Fruit fly (Drosophila melanogaster) whole organism, embryonic: ENCODE results near the gene ball.
A peak's percentile ranks its signal among the peaks of the same experiment; 100 is the strongest.

ENCODE experiments used
- ATbp ChIP-seq: fragments of 200-800 bp; sonication (Bioruptor generic); optimal IDR thresholded peaks from 2 replicates; lab custom pipeline; 2017; ENCODE audit warnings: missing biosample characterization, mild to moderate bottlenecking, missing genetic modification characterization, missing genetic modification reagents
- CG12071 ChIP-seq: fragments of 200-800 bp; sonication (Bioruptor generic); optimal IDR thresholded peaks from 3 replicates; lab custom pipeline; 2018; ENCODE audit warnings: missing biosample characterization, mild to moderate bottlenecking, missing genetic modification characterization
- CG13296 ChIP-seq: fragments of 200-800 bp; sonication (Bioruptor generic); optimal IDR thresholded peaks from 3 replicates; lab custom pipeline; 2018; ENCODE audit warnings: missing biosample characterization, mild to moderate bottlenecking, missing genetic modification characterization
- CG15073 ChIP-seq: fragments of 200-800 bp; sonication (Bioruptor generic); optimal IDR thresholded peaks from 2 replicates; lab custom pipeline; 2016; ENCODE audit warnings: missing biosample characterization, missing genetic modification characterization
- CG16815 ChIP-seq: fragments of 200-800 bp; sonication (Bioruptor generic); optimal IDR thresholded peaks from 3 replicates; lab custom pipeline; 2017; ENCODE audit warnings: missing biosample characterization, mild to moderate bottlenecking, missing genetic modification characterization
- CG17802 ChIP-seq: fragments of 200-800 bp; sonication (Bioruptor generic); optimal IDR thresholded peaks from 2 replicates; lab custom pipeline; 2018; ENCODE audit warnings: missing biosample characterization, mild to moderate bottlenecking, missing genetic modification characterization, moderate library complexity
- CG17829 ChIP-seq: fragments of 200-800 bp; optimal IDR thresholded peaks from 2 replicates; lab custom pipeline; 2019; ENCODE audit warnings: missing biosample characterization, mild to moderate bottlenecking, missing genetic modification characterization, moderate library complexity
- CG17912 ChIP-seq: fragments of 200-800 bp; sonication (Bioruptor generic); optimal IDR thresholded peaks from 2 replicates; lab custom pipeline; 2018; ENCODE audit warnings: missing biosample characterization, mild to moderate bottlenecking, missing genetic modification characterization
- CG18619 ChIP-seq: fragments of 200-800 bp; sonication (Bioruptor generic); optimal IDR thresholded peaks from 3 replicates; lab custom pipeline; 2017; ENCODE audit warnings: missing biosample characterization, mild to moderate bottlenecking, missing genetic modification characterization
- CG3065 ChIP-seq: fragments of 200-800 bp; sonication (Bioruptor generic); optimal IDR thresholded peaks from 2 replicates; lab custom pipeline; 2016; ENCODE audit warnings: missing biosample characterization, missing genetic modification characterization
- CG34224 ChIP-seq: fragments of 200-800 bp; sonication (Bioruptor generic); IDR thresholded peaks from 3 replicates; pipeline ENCODE4 v1.3.6; 2022; ENCODE audit warnings: missing biosample characterization, missing genetic modification characterization; ENCODE audit not compliant: partially characterized antibody
- CG4328 ChIP-seq: fragments of 200-800 bp; sonication (Bioruptor generic); optimal IDR thresholded peaks from 3 replicates; lab custom pipeline; 2017; ENCODE audit warnings: missing biosample characterization, missing genetic modification reagents, missing genetic modification characterization
- CG4730 ChIP-seq: fragments of 200-800 bp; sonication (Bioruptor generic); IDR thresholded peaks from 2 replicates; pipeline ENCODE4 v1.3.6; 2022; ENCODE audit warnings: missing biosample characterization, missing genetic modification characterization
- CG7372 ChIP-seq: fragments of 200-800 bp; sonication (Bioruptor generic); IDR thresholded peaks from 2 replicates; pipeline ENCODE4 v1.3.6; 2022; ENCODE audit warnings: missing biosample characterization, missing genetic modification characterization
- CHES-1-like ChIP-seq: fragments of 200-800 bp; sonication (Bioruptor generic); optimal IDR thresholded peaks from 2 replicates; lab custom pipeline; 2016; ENCODE audit warnings: missing biosample characterization, missing genetic modification characterization
- Dip3 ChIP-seq: fragments of 200-800 bp; sonication (Bioruptor generic); optimal IDR thresholded peaks from 3 replicates; lab custom pipeline; 2016; ENCODE audit warnings: missing biosample characterization, missing genetic modification characterization
- E2f2 ChIP-seq: fragments of 200-800 bp; sonication (Bioruptor generic); IDR thresholded peaks from 2 replicates; pipeline ENCODE4 v1.3.6; 2022; ENCODE audit warnings: missing biosample characterization, missing genetic modification characterization
- Fer1 ChIP-seq: fragments of 200-800 bp; sonication (Bioruptor generic); optimal IDR thresholded peaks from 2 replicates; lab custom pipeline; 2017; ENCODE audit warnings: missing biosample characterization, mild to moderate bottlenecking, missing genetic modification characterization
- Fer3 ChIP-seq: fragments of 200-800 bp; sonication (Bioruptor generic); optimal IDR thresholded peaks from 2 replicates; lab custom pipeline; 2018; ENCODE audit warnings: missing biosample characterization, mild to moderate bottlenecking, missing genetic modification characterization, moderate library complexity
- Lpt ChIP-seq: fragments of >200 bp; optimal IDR thresholded peaks from 2 replicates; lab custom pipeline; 2018; ENCODE audit warnings: missing biosample characterization, missing genetic modification characterization
- Oaz ChIP-seq: fragments of 200-800 bp; sonication (Bioruptor generic); IDR thresholded peaks from 2 replicates; pipeline ENCODE4 v1.3.6; 2022; ENCODE audit warnings: missing biosample characterization, missing genetic modification characterization
- Optix ChIP-seq: fragments of 200-800 bp; sonication (Bioruptor generic); IDR thresholded peaks from 3 replicates; pipeline ENCODE4 v1.3.6; 2022; ENCODE audit warnings: missing biosample characterization, missing genetic modification characterization
- PHDP ChIP-seq: fragments of 200-800 bp; sonication (Bioruptor generic); optimal IDR thresholded peaks from 3 replicates; lab custom pipeline; 2018; ENCODE audit warnings: missing biosample characterization, mild to moderate bottlenecking, missing genetic modification characterization, moderate library complexity
- abd-A ChIP-seq: fragments of 200-800 bp; sonication (Bioruptor generic); optimal IDR thresholded peaks from 3 replicates; lab custom pipeline; 2019; ENCODE audit warnings: missing biosample characterization, mild to moderate bottlenecking, missing genetic modification characterization, moderate library complexity
- aop ChIP-seq: fragments of 200-800 bp; sonication (Bioruptor generic); IDR thresholded peaks from 2 replicates; pipeline ENCODE4 v1.3.6; 2022; ENCODE audit warnings: missing biosample characterization, missing genetic modification characterization
- ap ChIP-seq: fragments of 200-800 bp; sonication (Bioruptor generic); IDR thresholded peaks from 2 replicates; pipeline ENCODE4 v1.3.6; 2022; ENCODE audit warnings: missing biosample characterization, missing genetic modification characterization
- ara ChIP-seq: fragments of 200-800 bp; sonication (Bioruptor generic); IDR thresholded peaks from 2 replicates; pipeline ENCODE4 v1.3.6; 2022; ENCODE audit warnings: missing biosample characterization, missing genetic modification characterization
- bigmax ChIP-seq: fragments of 200-800 bp; sonication (Bioruptor generic); optimal IDR thresholded peaks from 2 replicates; lab custom pipeline; 2018; ENCODE audit warnings: missing biosample characterization, mild to moderate bottlenecking, missing genetic modification characterization
- br ChIP-seq: fragments of >200 bp; optimal IDR thresholded peaks from 2 replicates; lab custom pipeline; 2017
- bsh ChIP-seq, 2 experiments: fragments of 200-800 bp; sonication (Bioruptor generic); optimal IDR thresholded peaks; 2 replicates each; lab custom pipeline; 2017 to 2018; ENCODE audit warnings: mild to moderate bottlenecking in 2 of 2, missing biosample characterization in 2 of 2, missing genetic modification characterization in 2 of 2, moderate library complexity in 1 of 2
- btn ChIP-seq: fragments of 200-800 bp; sonication (Bioruptor generic); optimal IDR thresholded peaks from 2 replicates; lab custom pipeline; 2016; ENCODE audit warnings: missing biosample characterization, missing genetic modification characterization
- caup ChIP-seq: fragments of 200-800 bp; sonication (Bioruptor generic); optimal IDR thresholded peaks from 3 replicates; lab custom pipeline; 2017; ENCODE audit warnings: missing biosample characterization, mild to moderate bottlenecking, missing genetic modification characterization, moderate library complexity; ENCODE audit not compliant: severe bottlenecking
- ci ChIP-seq: fragments of 200-800 bp; sonication (Bioruptor generic); IDR thresholded peaks from 3 replicates; pipeline ENCODE4 v1.3.6; 2022; ENCODE audit warnings: missing biosample characterization, missing genetic modification characterization
- dimm ChIP-seq: fragments of 200-800 bp; sonication (Bioruptor generic); IDR thresholded peaks from 2 replicates; pipeline ENCODE4 v1.3.6; 2022; ENCODE audit warnings: missing biosample characterization, missing genetic modification characterization
- dmrt99B ChIP-seq: fragments of 200-800 bp; sonication (Bioruptor generic); optimal IDR thresholded peaks from 2 replicates; lab custom pipeline; 2018; ENCODE audit warnings: missing biosample characterization, mild to moderate bottlenecking, missing genetic modification characterization, moderate library complexity
- exex ChIP-seq: fragments of 200-800 bp; sonication (Bioruptor generic); optimal IDR thresholded peaks from 4 replicates; lab custom pipeline; 2018; ENCODE audit warnings: missing biosample characterization, mild to moderate bottlenecking, missing genetic modification characterization, moderate library complexity
- gcm ChIP-seq: fragments of 200-800 bp; sonication (Bioruptor generic); optimal IDR thresholded peaks from 2 replicates; lab custom pipeline; 2019; ENCODE audit warnings: missing biosample characterization, mild to moderate bottlenecking, missing genetic modification characterization, moderate library complexity
- gsb ChIP-seq: fragments of 200-800 bp; sonication (Bioruptor generic); IDR thresholded peaks from 2 replicates; pipeline ENCODE4 v1.3.6; 2022; ENCODE audit warnings: missing biosample characterization, missing genetic modification characterization
- hbn ChIP-seq: fragments of 200-800 bp; sonication (Bioruptor generic); IDR thresholded peaks from 2 replicates; pipeline ENCODE4 v1.3.6; 2022; ENCODE audit warnings: missing biosample characterization, missing genetic modification characterization; ENCODE audit not compliant: partially characterized antibody
- jigr1 ChIP-seq: fragments of 200-800 bp; sonication (Bioruptor generic); IDR thresholded peaks from 3 replicates; pipeline ENCODE4 v1.3.6; 2022; ENCODE audit warnings: missing biosample characterization, missing genetic modification characterization
- jumu ChIP-seq: fragments of 200-800 bp; sonication (Bioruptor generic); optimal IDR thresholded peaks from 3 replicates; lab custom pipeline; 2016; ENCODE audit warnings: missing biosample characterization, missing genetic modification characterization
- nom ChIP-seq: fragments of 200-800 bp; sonication (Bioruptor generic); optimal IDR thresholded peaks from 2 replicates; lab custom pipeline; 2017; ENCODE audit warnings: missing biosample characterization, missing genetic modification characterization, mild to moderate bottlenecking, moderate library complexity, missing genetic modification reagents
- psq ChIP-seq: fragments of 200-800 bp; sonication (Bioruptor generic); optimal IDR thresholded peaks from 2 replicates; lab custom pipeline; 2017; ENCODE audit warnings: missing biosample characterization, missing genetic modification characterization
- pzg ChIP-seq: fragments of 200-800 bp; sonication (Bioruptor generic); optimal IDR thresholded peaks from 3 replicates; lab custom pipeline; 2018; ENCODE audit warnings: missing biosample characterization, mild to moderate bottlenecking, missing genetic modification characterization, moderate library complexity
- schlank ChIP-seq: fragments of 200-800 bp; sonication (Bioruptor generic); optimal IDR thresholded peaks from 2 replicates; lab custom pipeline; 2018; ENCODE audit warnings: missing biosample characterization, mild to moderate bottlenecking, missing genetic modification characterization
- sisA ChIP-seq: fragments of 200-800 bp; sonication (Bioruptor generic); IDR thresholded peaks from 2 replicates; pipeline ENCODE4 v1.3.6; 2022; ENCODE audit warnings: missing biosample characterization, missing genetic modification characterization
- so ChIP-seq: fragments of 200-800 bp; sonication (Bioruptor generic); IDR thresholded peaks from 3 replicates; pipeline ENCODE4 v1.3.6; 2022; ENCODE audit warnings: missing biosample characterization, missing genetic modification characterization
- sob ChIP-seq: fragments of 200-800 bp; sonication (Bioruptor generic); IDR thresholded peaks from 2 replicates; pipeline ENCODE4 v1.3.6; 2022; ENCODE audit warnings: missing biosample characterization, missing genetic modification characterization
- tio ChIP-seq: fragments of 200-800 bp; sonication (Bioruptor generic); optimal IDR thresholded peaks from 2 replicates; lab custom pipeline; 2017; ENCODE audit warnings: missing biosample characterization, missing genetic modification characterization, inconsistent platforms
- tna ChIP-seq: fragments of 200-800 bp; sonication (Bioruptor generic); IDR thresholded peaks from 2 replicates; pipeline ENCODE4 v1.3.6; 2022; ENCODE audit warnings: missing biosample characterization, missing genetic modification characterization; ENCODE audit not compliant: partially characterized antibody
- z ChIP-seq: fragments of 200-800 bp; sonication (Bioruptor generic); IDR thresholded peaks from 3 replicates; pipeline ENCODE4 v1.3.6; 2022; ENCODE audit warnings: missing biosample characterization, missing genetic modification characterization

ball gene

DNA sequence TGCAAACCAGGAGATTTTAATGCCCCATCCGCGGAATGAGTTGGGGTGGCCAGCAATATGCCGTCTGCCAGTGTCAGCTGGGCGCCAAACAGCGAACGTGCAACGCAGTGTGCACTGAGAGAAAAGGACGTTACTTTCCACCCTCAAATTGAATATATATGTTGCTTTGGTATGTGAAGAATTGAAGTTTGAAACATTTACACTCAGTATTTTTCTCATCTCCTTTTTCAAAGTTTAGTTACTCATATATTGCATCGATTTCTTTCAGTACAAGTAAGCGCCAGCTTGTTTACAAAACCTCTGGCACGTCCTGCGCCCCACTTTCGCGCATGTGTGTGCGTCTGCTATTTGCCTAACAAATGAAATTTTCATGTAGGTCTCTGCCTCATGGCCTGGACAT, 7.4 kb downstream of the ball start (continued):
- 0 out of 2 replicates have a peak, but pooled peaks have one; percentile 50 for TF ChIP-seq CG4730
- TF ChIP-seq E2f2 (GFP tag; lab: Robert Waterston, UW), result peak; percentile 16; the same call in 1 of the 2 replicates
- no peak for TF ChIP-seq exex (tag; lab: Kevin White, UChicago)
- TF ChIP-seq CG7372 (GFP tag; lab: Robert Waterston, UW), result peak; percentile 46; the same call in 1 of the 2 replicates
- TF ChIP-seq caup (GFP tag; lab: Kevin White, UChicago), result peak; percentile 38
- TF ChIP-seq CHES-1-like (GFP tag; lab: Kevin White, UChicago), result no peak
- TF ChIP-seq Oaz (GFP tag; lab: Robert Waterston, UW), result 0 out of 2 replicates have a peak, but pooled peaks have one; percentile 23
- TF ChIP-seq Fer3 (tag; lab: Kevin White, UChicago), result peak; percentile 5
- TF ChIP-seq hbn, result no peak
- 0 out of 3 replicates have a peak, but pooled peaks have one; percentile 20 for TF ChIP-seq Optix (GFP tag; lab: Robert Waterston, UW)
- peak; percentile 27 for TF ChIP-seq PHDP (tag; lab: Kevin White, UChicago)
- TF ChIP-seq so (GFP tag; lab: Robert Waterston, UW), result no peak
- TF ChIP-seq CG18619 (GFP tag; lab: Kevin White, UChicago), result peak; percentile 12
- no peak for TF ChIP-seq aop (GFP tag; lab: Robert Waterston, UW)
- no peak for TF ChIP-seq pzg (GFP tag; lab: Kevin White, UChicago)
- no peak for TF ChIP-seq Dip3 (GFP tag; lab: Kevin White, UChicago)
- TF ChIP-seq CG17802 (tag; lab: Kevin White, UChicago), result no peak
- no peak for TF ChIP-seq jigr1 (GFP tag; lab: Robert Waterston, UW)
- 0 out of 3 replicates have a peak, but pooled peaks have one; percentile 38 for TF ChIP-seq ci (GFP tag; lab: Robert Waterston, UW)
- TF ChIP-seq CG15073, result no peak
- TF ChIP-seq dmrt99B (tag; lab: Kevin White, UChicago), result peak; percentile 55
- TF ChIP-seq jumu (GFP tag; lab: Kevin White, UChicago), result no peak
- TF ChIP-seq tio (GFP tag; lab: Kevin White, UChicago), result no peak
- no peak for TF ChIP-seq psq
- TF ChIP-seq btn (GFP tag; lab: Kevin White, UChicago), result no peak
- TF ChIP-seq Fer1 (GFP tag; lab: Kevin White, UChicago), result peak; percentile 68
- no peak for TF ChIP-seq tna
- no peak for TF ChIP-seq br (lab: Kevin White, UChicago)
- peak; percentile 49; the same call in 1 of the 2 replicates for TF ChIP-seq ara (GFP tag; lab: Robert Waterston, UW)
- TF ChIP-seq sisA (GFP tag; lab: Robert Waterston, UW), result peak; percentile 80
- TF ChIP-seq CG17829 (tag; lab: Kevin White, UChicago), result peak; percentile 28
- TF ChIP-seq CG34224, result no peak
- 0 out of 2 replicates have a peak, but pooled peaks have one; percentile 10 for TF ChIP-seq ap (GFP tag; lab: Robert Waterston, UW)
- TF ChIP-seq CG3065 (GFP tag; lab: Kevin White, UChicago), result no peak
- no peak for TF ChIP-seq Lpt (GFP tag; lab: Kevin White, UChicago)
- peak in 1 of 2 experiments; percentile 15 for TF ChIP-seq bsh (GFP tag; optimal IDR thresholded peaks at IDR 0.05; lab: Kevin White, UChicago)
- peak; percentile 5 for TF ChIP-seq CG13296 (GFP tag; lab: Kevin White, UChicago)
- TF ChIP-seq abd-A (tag; lab: Kevin White, UChicago), result no peak
- no peak for TF ChIP-seq dimm (GFP tag; lab: Robert Waterston, UW)
- no peak for TF ChIP-seq sob
- TF ChIP-seq CG16815 (GFP tag; lab: Kevin White, UChicago), result peak; percentile 7
- TF ChIP-seq CG4328 (GFP tag; lab: Kevin White, UChicago), result no peak
- TF ChIP-seq bigmax (GFP tag; lab: Kevin White, UChicago), result no peak
- no peak for TF ChIP-seq gcm (GFP tag; lab: Kevin White, UChicago)
- TF ChIP-seq CG17912 (GFP tag; lab: Kevin White, UChicago), result no peak
- TF ChIP-seq CG12071, result no peak
- peak; percentile 20 for TF ChIP-seq ATbp (GFP tag; lab: Kevin White, UChicago)
- no peak for TF ChIP-seq nom (GFP tag; lab: Kevin White, UChicago)
- TF ChIP-seq gsb (GFP tag; lab: Robert Waterston, UW), result no peak
- no peak for TF ChIP-seq schlank
- TF ChIP-seq z (GFP tag; lab: Robert Waterston, UW), result 0 out of 3 replicates have a peak, but pooled peaks have one; percentile 36
